Worm (Caenorhabditis elegans) whole organism, L1 larva: ENCODE data around the gene hot-1.

Source experiments
- ceh-82 ChIP-seq, 3 experiments: fragments of 150-350 bp in 1 of 3; sonication (generic microtip) in 2 of 3; optimal IDR thresholded peaks; 2 replicates each; lab custom pipeline; 2014 to 2017; ENCODE audit warnings: missing biosample characterization in 3 of 3, missing genetic modification characterization in 3 of 3
- dpl-1 ChIP-seq, 3 experiments: fragments of 150-350 bp in 2 of 3; sonication (generic microtip) in 1 of 3; optimal IDR thresholded peaks; 2 replicates each; lab custom pipeline; 2014 to 2017; ENCODE audit warnings: missing biosample characterization in 3 of 3, missing genetic modification characterization in 3 of 3, missing genetic modification reagents in 3 of 3
- ets-5 ChIP-seq: fragments of 200-800 bp; sonication (Bioruptor generic); IDR thresholded peaks from 2 replicates; pipeline ENCODE4 v1.3.6; 2022; ENCODE audit warnings: missing genetic modification characterization, missing compliant biosample characterization
- isw-1 ChIP-seq: fragments of 200-800 bp; sonication (Bioruptor generic); IDR thresholded peaks from 2 replicates; pipeline ENCODE4 v1.3.6; 2022; ENCODE audit warnings: missing genetic modification characterization, missing compliant biosample characterization
- nhr-11 ChIP-seq: fragments of 150-350 bp; optimal IDR thresholded peaks from 2 replicates; lab custom pipeline; 2014; ENCODE audit warnings: missing biosample characterization, missing genetic modification characterization
- nhr-77 ChIP-seq: fragments of 150-350 bp; optimal IDR thresholded peaks from 2 replicates; lab custom pipeline; 2014; ENCODE audit warnings: missing biosample characterization, missing genetic modification characterization
- unc-86 ChIP-seq: sonication (generic microtip); optimal IDR thresholded peaks from 2 replicates; lab custom pipeline; 2016; ENCODE audit warnings: missing genetic modification characterization, missing compliant biosample characterization

DNA sequence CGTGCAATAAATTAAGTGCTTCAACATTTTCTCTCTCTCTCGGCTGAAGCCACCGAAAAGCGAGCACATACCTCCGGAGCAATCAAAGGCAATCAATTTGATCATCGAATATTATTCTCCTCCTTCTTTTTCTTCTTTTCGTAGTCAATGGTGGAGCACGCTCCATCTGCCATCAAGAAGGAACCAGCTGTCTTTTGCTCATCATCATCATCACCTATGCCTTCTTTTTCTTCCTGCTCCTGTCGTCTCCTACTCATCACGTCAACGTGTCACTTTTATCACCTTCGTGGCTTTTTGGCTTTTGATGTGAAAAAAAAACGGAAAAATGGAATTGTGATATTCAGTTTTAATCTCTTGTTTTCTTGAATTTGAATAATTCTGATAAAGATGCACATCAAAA lies 4.7 kb downstream of the hot-1 start:
- no peak for TF ChIP-seq ceh-82 (tag; optimal IDR thresholded peaks at IDR 0.05; lab: Kevin White, UChicago)
- TF ChIP-seq nhr-11 (tag; lab: Kevin White, UChicago) = no peak
- TF ChIP-seq unc-86 (tag; lab: Kevin White, UChicago) = no peak
- TF ChIP-seq dpl-1 (GFP tag; optimal IDR thresholded peaks at IDR 0.05; lab: Kevin White, UChicago) = no peak
- TF ChIP-seq nhr-77 (tag; lab: Kevin White, UChicago) = no peak
- TF ChIP-seq ets-5 (GFP tag; lab: Robert Waterston, UW) = no peak
- no peak for TF ChIP-seq isw-1
